Fruit fly (Drosophila melanogaster): ENCODE measurements around the gene Nup205.

Nup205 gene

dm6 chrX:19884204-19884603 lies 32.2 kb downstream of the Nup205 start (continued):
- TF ChIP-seq CG14710 (tag; optimal IDR thresholded peaks at IDR 0.05), result peak; percentile 34
- peak; percentile 55 for TF ChIP-seq CG2678 (tag; optimal IDR thresholded peaks at IDR 0.05)
- peak; percentile 25 for TF ChIP-seq pum (GFP tag; optimal IDR thresholded peaks at IDR 0.05)
- TF ChIP-seq CG12769 (tag; optimal IDR thresholded peaks at IDR 0.05), result peak; percentile 5
- peak in 1 of 2 experiments; percentile 33 for TF ChIP-seq bsh (GFP tag; optimal IDR thresholded peaks at IDR 0.05)
- TF ChIP-seq CG6854 (GFP tag; optimal IDR thresholded peaks at IDR 0.05), result no peak
- peak; percentile 7 for TF ChIP-seq Hmr (GFP tag; optimal IDR thresholded peaks at IDR 0.05)
- TF ChIP-seq CG4424 (GFP tag; optimal IDR thresholded peaks at IDR 0.05), result peak; percentile 37
- TF ChIP-seq CG8388 (GFP tag; optimal IDR thresholded peaks at IDR 0.05), result peak; percentile 31
- TF ChIP-seq CG8359 (GFP tag; optimal IDR thresholded peaks at IDR 0.05; ENCODE audit: borderline replicate concordance), result no peak
- peak; percentile 18 for TF ChIP-seq CG17829 (tag; optimal IDR thresholded peaks at IDR 0.05)
- no peak for TF ChIP-seq CG4617 (GFP tag; optimal IDR thresholded peaks at IDR 0.05; ENCODE audit: borderline replicate concordance)
- peak; percentile 37 for TF ChIP-seq fd96Cb (tag; optimal IDR thresholded peaks at IDR 0.05)
- TF ChIP-seq dmrt99B (tag; optimal IDR thresholded peaks at IDR 0.05), result peak; percentile 54
- TF ChIP-seq CG12391 (tag; optimal IDR thresholded peaks at IDR 0.05), result peak; percentile 39
- TF ChIP-seq CG16813 (GFP tag; IDR thresholded peaks at IDR 0.05; ENCODE audit: partially characterized antibody), result no peak
- TF ChIP-seq gt (GFP tag; IDR thresholded peaks at IDR 0.05), result no peak
- TF ChIP-seq grau (tag; optimal IDR thresholded peaks at IDR 0.05), result peak; percentile 34
- peak; percentile 31 for TF ChIP-seq CG2120 (GFP tag; optimal IDR thresholded peaks at IDR 0.05)
- peak; percentile 10 for TF ChIP-seq pnt (GFP tag; optimal IDR thresholded peaks at IDR 0.05)
- peak; percentile 34 for TF ChIP-seq nmo (GFP tag; optimal IDR thresholded peaks at IDR 0.05)
- 0 out of 2 replicates have a peak, but pooled peaks have one; percentile 31 for TF ChIP-seq CG31441 (GFP tag; IDR thresholded peaks at IDR 0.05)
- TF ChIP-seq CG8924 (tag; optimal IDR thresholded peaks at IDR 0.05), result peak; percentile 22
- TF ChIP-seq en (GFP tag; optimal IDR thresholded peaks at IDR 0.05), result no peak
- TF ChIP-seq CG5180 (GFP tag; optimal IDR thresholded peaks at IDR 0.05), result no peak
- TF ChIP-seq dpn (GFP tag; optimal IDR thresholded peaks at IDR 0.05), result peak in 1 of 2 experiments; percentile 8
- TF ChIP-seq phol (tag; optimal IDR thresholded peaks at IDR 0.05), result peak; percentile 54
- peak; percentile 37 for TF ChIP-seq ATbp (GFP tag; optimal IDR thresholded peaks at IDR 0.05)
- peak; percentile 21 for TF ChIP-seq CG10267 (tag; optimal IDR thresholded peaks at IDR 0.05)
- TF ChIP-seq Ssrp (tag; optimal IDR thresholded peaks at IDR 0.05), result peak; percentile 34
- no peak for TF ChIP-seq CG16815 (GFP tag; optimal IDR thresholded peaks at IDR 0.05)
- TF ChIP-seq D (optimal IDR thresholded peaks at IDR 0.05), result no peak
- TF ChIP-seq D (GFP tag; optimal IDR thresholded peaks at IDR 0.05), result peak; percentile 28
- TF ChIP-seq sim (GFP tag; IDR thresholded peaks at IDR 0.05), result no peak
- TF ChIP-seq ewg (GFP tag; optimal IDR thresholded peaks at IDR 0.05), result peak; percentile 36
- peak; percentile 38 for TF ChIP-seq CoRest (tag; optimal IDR thresholded peaks at IDR 0.05)
- peak; percentile 12 for TF ChIP-seq CG1529 (GFP tag; optimal IDR thresholded peaks at IDR 0.05)
- TF ChIP-seq lbe (GFP tag; optimal IDR thresholded peaks at IDR 0.05), result no peak
- TF ChIP-seq CG9727 (GFP tag; optimal IDR thresholded peaks at IDR 0.05), result peak; percentile 37
- TF ChIP-seq lola (GFP tag; optimal IDR thresholded peaks at IDR 0.05), result peak in 1 of 3 experiments; percentile 50
- peak; percentile 1 for TF ChIP-seq CG17359 (tag; optimal IDR thresholded peaks at IDR 0.05)
- TF ChIP-seq Sox102F (GFP tag; optimal IDR thresholded peaks at IDR 0.05), result peak; percentile 49
- TF ChIP-seq az2 (GFP tag; optimal IDR thresholded peaks at IDR 0.05), result peak; percentile 30

All from whole organism, embryonic.